Worm (Caenorhabditis elegans): ENCODE data around the gene Y53F4B.9.

DNA sequence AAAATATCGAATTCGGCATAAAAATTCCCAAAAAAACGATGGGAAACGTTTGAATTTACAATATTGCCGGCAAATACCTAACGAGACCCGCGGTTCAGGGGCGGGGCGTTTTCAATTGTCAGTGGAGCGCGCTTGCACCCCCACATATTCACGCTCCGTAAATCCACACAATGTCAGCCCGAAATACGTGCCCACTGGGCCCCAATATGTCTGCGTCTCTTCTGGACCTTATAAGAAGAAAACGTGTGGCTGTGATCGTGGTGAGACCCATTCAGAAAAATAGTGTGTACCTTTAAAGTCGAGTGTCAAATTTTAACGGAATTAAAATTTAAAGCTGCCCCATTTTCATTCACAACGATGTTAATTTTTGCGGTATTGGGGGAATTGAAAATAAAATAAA, 5.7 kb downstream of the Y53F4B.9 start:
- TF ChIP-seq fkh-10 (GFP tag; optimal IDR thresholded peaks at IDR 0.05) (no peak), elt-2 (tag; optimal IDR thresholded peaks at IDR 0.05) (no peak), ceh-22 (tag; optimal IDR thresholded peaks at IDR 0.05) (no peak)
